Worm (Caenorhabditis elegans) whole organism, midembryonic: Measurements from ENCODE around the gene F25B3.4.
"Not testable (repeated sequence)": the region's sequence is repeated elsewhere in the genome, so short reads cannot be mapped to it uniquely, and the experiment has no call there.

Experiments used
- T22C8.4 ChIP-seq: fragments of 200-800 bp; sonication (Bioruptor generic); IDR thresholded peaks from 2 replicates; pipeline ENCODE4 v1.3.6; 2022; ENCODE audit warnings: missing genetic modification characterization, missing compliant biosample characterization
- klf-2 ChIP-seq: fragments of 200-800 bp; sonication (Bioruptor generic); conservative IDR thresholded peaks from 2 replicates; pipeline ENCODE4 v1.3.6; 2022; ENCODE audit warnings: missing genetic modification reagents, missing genetic modification characterization, missing compliant biosample characterization

- TF ChIP-seq klf-2, T22C8.4 (GFP tag; lab: Robert Waterston, UW): not testable (repeated sequence)
These were observed 34.9 kb upstream of the F25B3.4 start for ce11 chrV:9603488-9603887.
